Fruit fly (Drosophila melanogaster) whole organism, embryonic: Measurements from ENCODE around the gene Lon.

Experiments used
- Bgb ChIP-seq: fragments of 200-800 bp; sonication (Bioruptor generic); IDR thresholded peaks from 2 replicates; pipeline ENCODE4 v1.3.6; 2022; ENCODE audit warnings: missing biosample characterization, missing genetic modification characterization; ENCODE audit not compliant: partially characterized antibody
- CG10147 ChIP-seq: fragments of 200-800 bp; sonication (Bioruptor generic); optimal IDR thresholded peaks from 2 replicates; lab custom pipeline; 2019; ENCODE audit warnings: missing biosample characterization, mild to moderate bottlenecking, missing genetic modification characterization, moderate library complexity
- CG11093 ChIP-seq: fragments of 200-800 bp; sonication (Bioruptor generic); IDR thresholded peaks from 3 replicates; pipeline ENCODE4 v1.3.6; 2022; ENCODE audit warnings: missing biosample characterization, missing genetic modification characterization
- CG14667 ChIP-seq: fragments of 200-800 bp; sonication (Bioruptor generic); IDR thresholded peaks from 2 replicates; pipeline ENCODE4 v1.3.6; 2022; ENCODE audit warnings: missing biosample characterization, missing genetic modification characterization
- CG17612 ChIP-seq: fragments of 200-800 bp; sonication (Bioruptor generic); IDR thresholded peaks from 2 replicates; pipeline ENCODE4 v1.3.6; 2022; ENCODE audit warnings: missing biosample characterization, missing genetic modification characterization
- CG18011 ChIP-seq: fragments of 200-800 bp; sonication (Bioruptor generic); optimal IDR thresholded peaks from 2 replicates; lab custom pipeline; 2017; ENCODE audit warnings: missing biosample characterization, missing genetic modification characterization, mild to moderate bottlenecking, moderate library complexity, missing genotype
- CG34224 ChIP-seq: fragments of 200-800 bp; sonication (Bioruptor generic); IDR thresholded peaks from 3 replicates; pipeline ENCODE4 v1.3.6; 2022; ENCODE audit warnings: missing biosample characterization, missing genetic modification characterization; ENCODE audit not compliant: partially characterized antibody
- CG3847 ChIP-seq: fragments of 200-800 bp; sonication (Bioruptor generic); IDR thresholded peaks from 2 replicates; pipeline ENCODE4 v1.3.6; 2022; ENCODE audit warnings: missing biosample characterization, missing genetic modification characterization
- CG4707 ChIP-seq: fragments of 200-800 bp; sonication (Bioruptor generic); optimal IDR thresholded peaks from 2 replicates; lab custom pipeline; 2018; ENCODE audit warnings: missing biosample characterization, mild to moderate bottlenecking, missing genetic modification characterization, moderate library complexity
- CG4820 ChIP-seq: fragments of 200-800 bp; sonication (Bioruptor generic); optimal IDR thresholded peaks from 3 replicates; lab custom pipeline; 2016; ENCODE audit warnings: missing biosample characterization, missing genetic modification characterization
- CG8944 ChIP-seq: fragments of 200-800 bp; sonication (Bioruptor generic); optimal IDR thresholded peaks from 3 replicates; lab custom pipeline; 2016; ENCODE audit warnings: missing biosample characterization, missing genetic modification characterization
- CG9215 ChIP-seq: fragments of 200-800 bp; sonication (Bioruptor generic); IDR thresholded peaks from 2 replicates; pipeline ENCODE4 v1.3.6; 2022; ENCODE audit warnings: missing biosample characterization, missing genetic modification characterization
- CG9437 ChIP-seq: fragments of 200-800 bp; sonication (Bioruptor generic); optimal IDR thresholded peaks from 2 replicates; lab custom pipeline; 2018; ENCODE audit warnings: missing biosample characterization, mild to moderate bottlenecking, missing genetic modification characterization
- CrebB ChIP-seq: fragments of 200-800 bp; sonication (Bioruptor generic); optimal IDR thresholded peaks from 3 replicates; lab custom pipeline; 2018; ENCODE audit warnings: missing biosample characterization, mild to moderate bottlenecking, missing genetic modification characterization
- Dfd ChIP-seq, 2 experiments: fragments of >200 bp; optimal IDR thresholded peaks; 2 replicates each; lab custom pipeline; 2017; ENCODE audit warnings: missing biosample characterization in 2 of 2, missing genetic modification characterization in 2 of 2
- Ets65A ChIP-seq: fragments of 200-800 bp; sonication (Bioruptor generic); peaks from one replicate; lab custom pipeline; 2016; ENCODE audit warnings: missing biosample characterization, missing genetic modification characterization
- Gug ChIP-seq: fragments of 200-800 bp; sonication (Bioruptor generic); IDR thresholded peaks from 4 replicates; pipeline ENCODE4 v1.3.6; 2022; ENCODE audit warnings: missing biosample characterization, missing genetic modification characterization
- H15 ChIP-seq: fragments of 200-800 bp; sonication (Bioruptor generic); IDR thresholded peaks from 3 replicates; pipeline ENCODE4 v1.3.6; 2022; ENCODE audit warnings: missing biosample characterization, missing genetic modification characterization
- Hey ChIP-seq: fragments of 200-800 bp; sonication (Bioruptor generic); optimal IDR thresholded peaks from 3 replicates; lab custom pipeline; 2018; ENCODE audit warnings: missing biosample characterization, mild to moderate bottlenecking, missing genetic modification characterization
- HmgZ ChIP-seq: fragments of 200-800 bp; sonication (Bioruptor generic); optimal IDR thresholded peaks from 2 replicates; lab custom pipeline; 2018; ENCODE audit warnings: missing biosample characterization, mild to moderate bottlenecking, missing genetic modification characterization
- Hr39 ChIP-seq: fragments of >200 bp; optimal IDR thresholded peaks from 2 replicates; lab custom pipeline; 2017
- Med ChIP-seq: fragments of 200-800 bp; sonication (Bioruptor generic); peaks from one replicate; lab custom pipeline; 2016; ENCODE audit warnings: missing biosample characterization, missing genetic modification characterization, mild to moderate bottlenecking, inconsistent platforms, moderate library complexity
- Myb ChIP-seq: fragments of 200-800 bp; sonication (Bioruptor generic); optimal IDR thresholded peaks from 2 replicates; lab custom pipeline; 2016; ENCODE audit warnings: missing biosample characterization, missing genetic modification characterization
- Oaz ChIP-seq: fragments of 200-800 bp; sonication (Bioruptor generic); IDR thresholded peaks from 2 replicates; pipeline ENCODE4 v1.3.6; 2022; ENCODE audit warnings: missing biosample characterization, missing genetic modification characterization
- caup ChIP-seq: fragments of 200-800 bp; sonication (Bioruptor generic); optimal IDR thresholded peaks from 3 replicates; lab custom pipeline; 2017; ENCODE audit warnings: missing biosample characterization, mild to moderate bottlenecking, missing genetic modification characterization, moderate library complexity; ENCODE audit not compliant: severe bottlenecking
- chinmo ChIP-seq: fragments of 200-800 bp; sonication (Bioruptor generic); IDR thresholded peaks from 4 replicates; pipeline ENCODE4 v1.3.6; 2022; ENCODE audit warnings: missing biosample characterization, missing genetic modification characterization; ENCODE audit not compliant: partially characterized antibody
- dmrt11E ChIP-seq: fragments of 200-800 bp; sonication (Bioruptor generic); optimal IDR thresholded peaks from 3 replicates; lab custom pipeline; 2018; ENCODE audit warnings: missing biosample characterization, mild to moderate bottlenecking, missing genetic modification characterization, moderate library complexity
- eve ChIP-seq, 2 experiments: fragments of >200 bp; optimal IDR thresholded peaks; 2 replicates each; lab custom pipeline; 2017; ENCODE audit warnings: missing biosample characterization in 2 of 2, missing genetic modification characterization in 2 of 2
- ftz-f1 ChIP-seq: fragments of 200-800 bp; sonication (Bioruptor generic); optimal IDR thresholded peaks from 2 replicates; lab custom pipeline; 2016; ENCODE audit warnings: missing biosample characterization, missing genetic modification characterization
- gem ChIP-seq: fragments of 200-800 bp; sonication (Bioruptor generic); optimal IDR thresholded peaks from 2 replicates; lab custom pipeline; 2019; ENCODE audit warnings: missing biosample characterization, mild to moderate bottlenecking, missing genetic modification characterization, moderate library complexity
- klu ChIP-seq: fragments of 200-800 bp; sonication (Bioruptor generic); IDR thresholded peaks from 2 replicates; pipeline ENCODE4 v1.3.6; 2022; ENCODE audit warnings: missing biosample characterization, missing genetic modification characterization
- mam ChIP-seq: fragments of 200-800 bp; sonication (Bioruptor generic); optimal IDR thresholded peaks from 3 replicates; lab custom pipeline; 2016; ENCODE audit warnings: missing biosample characterization, missing genetic modification characterization
- mld ChIP-seq: fragments of 200-800 bp; sonication (Bioruptor generic); IDR thresholded peaks from 3 replicates; pipeline ENCODE4 v1.3.6; 2022; ENCODE audit warnings: missing biosample characterization, missing genetic modification characterization; ENCODE audit not compliant: partially characterized antibody
- nom ChIP-seq: fragments of 200-800 bp; sonication (Bioruptor generic); optimal IDR thresholded peaks from 2 replicates; lab custom pipeline; 2017; ENCODE audit warnings: missing biosample characterization, missing genetic modification characterization, mild to moderate bottlenecking, moderate library complexity, missing genetic modification reagents
- odd ChIP-seq: fragments of 200-800 bp; sonication (Bioruptor generic); optimal IDR thresholded peaks from 2 replicates; lab custom pipeline; 2017; ENCODE audit warnings: missing biosample characterization, mild to moderate bottlenecking, missing genetic modification characterization
- pho ChIP-seq: fragments of 200-800 bp; sonication (Bioruptor generic); optimal IDR thresholded peaks from 2 replicates; lab custom pipeline; 2016; ENCODE audit warnings: missing biosample characterization, missing genetic modification characterization
- pros ChIP-seq: fragments of 200-800 bp; sonication (Bioruptor generic); optimal IDR thresholded peaks from 3 replicates; lab custom pipeline; 2019; ENCODE audit warnings: missing biosample characterization, mild to moderate bottlenecking, missing genetic modification characterization, moderate library complexity
- psq ChIP-seq: fragments of 200-800 bp; sonication (Bioruptor generic); optimal IDR thresholded peaks from 2 replicates; lab custom pipeline; 2017; ENCODE audit warnings: missing biosample characterization, missing genetic modification characterization
- ro ChIP-seq: fragments of 200-800 bp; sonication (Bioruptor generic); IDR thresholded peaks from 2 replicates; pipeline ENCODE4 v1.3.6; 2022; ENCODE audit warnings: missing biosample characterization, missing genetic modification characterization
- sens ChIP-seq: fragments of 200-800 bp; sonication (Bioruptor generic); peaks from one replicate; lab custom pipeline; 2016; ENCODE audit warnings: missing biosample characterization, missing genetic modification characterization
- sima ChIP-seq: fragments of 200-800 bp; sonication (Bioruptor generic); optimal IDR thresholded peaks from 2 replicates; lab custom pipeline; 2016; ENCODE audit warnings: missing biosample characterization, missing genetic modification characterization
- sob ChIP-seq: fragments of 200-800 bp; sonication (Bioruptor generic); IDR thresholded peaks from 2 replicates; pipeline ENCODE4 v1.3.6; 2022; ENCODE audit warnings: missing biosample characterization, missing genetic modification characterization
- wek ChIP-seq: fragments of 200-800 bp; sonication (Bioruptor generic); optimal IDR thresholded peaks from 3 replicates; lab custom pipeline; 2018; ENCODE audit warnings: missing biosample characterization, mild to moderate bottlenecking, missing genetic modification characterization, moderate library complexity

Lon gene

DNA sequence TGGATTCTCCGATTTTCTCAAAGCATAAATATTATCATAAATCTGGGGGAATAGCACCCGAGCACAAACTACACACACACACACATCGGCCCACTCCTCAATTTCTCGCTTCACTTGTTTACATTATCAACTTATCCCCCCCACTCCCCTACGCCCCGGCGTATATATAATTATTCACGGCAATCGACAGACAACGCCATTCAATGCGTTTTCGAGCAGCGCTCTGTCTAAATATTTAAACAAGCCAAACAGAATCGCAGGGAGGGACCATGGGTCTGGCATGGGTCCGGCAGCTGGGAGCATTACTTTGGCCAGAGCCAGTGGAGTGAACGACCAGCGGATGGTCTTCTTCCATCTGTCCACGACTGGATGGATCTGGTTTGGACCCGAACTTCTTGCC, 36.3 kb downstream of the Lon start (continued):
- TF ChIP-seq CG8944 (GFP tag; lab: Kevin White, UChicago) (no peak), gem (tag; lab: Kevin White, UChicago) (peak; percentile 50), sima (GFP tag; lab: Kevin White, UChicago) (no peak), ro (no peak), CG34224 (GFP tag; lab: Robert Waterston, UW) (no peak), sob (GFP tag; lab: Robert Waterston, UW) (0 out of 2 replicates have a peak, but pooled peaks have one; percentile 28), klu (GFP tag; lab: Robert Waterston, UW) (no peak), sens (peak; percentile 83), CG4707 (GFP tag; lab: Kevin White, UChicago) (peak; percentile 67), psq (GFP tag; lab: Kevin White, UChicago) (no peak), Oaz (GFP tag; lab: Robert Waterston, UW) (no peak), nom (GFP tag; lab: Kevin White, UChicago) (no peak), caup (GFP tag; lab: Kevin White, UChicago) (peak; percentile 34), mld (GFP tag; lab: Robert Waterston, UW) (no peak), odd (GFP tag; lab: Kevin White, UChicago) (peak; percentile 65), Hey (tag; lab: Kevin White, UChicago) (no peak), CG18011 (GFP tag; lab: Kevin White, UChicago) (no peak), CG11093 (GFP tag; lab: Robert Waterston, UW) (no peak), CrebB (tag; lab: Kevin White, UChicago) (peak; percentile 57), ftz-f1 (peak; percentile 10), mam (GFP tag; lab: Kevin White, UChicago) (no peak), Gug (GFP tag; lab: Robert Waterston, UW) (no peak)

DNA sequence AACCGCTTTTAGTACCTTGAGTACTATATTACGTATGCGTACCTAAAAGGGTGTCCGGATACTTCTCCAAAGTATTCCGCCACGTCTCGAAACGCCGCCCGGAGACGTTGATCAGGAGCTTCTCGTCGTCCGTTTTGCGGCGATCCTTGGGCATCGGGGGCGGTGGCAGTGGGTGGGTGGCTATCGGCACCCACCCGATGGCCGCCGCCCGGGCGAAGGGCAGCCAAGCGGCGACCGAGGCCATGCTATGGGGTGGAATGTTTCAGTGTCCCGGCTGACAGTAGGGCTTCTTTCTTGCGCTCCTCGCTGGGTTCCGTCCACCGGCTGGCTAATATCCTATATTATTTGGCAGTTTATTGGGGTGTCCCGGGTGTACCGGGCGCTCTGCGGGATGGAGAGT, 37.5 kb downstream of the Lon start:
- TF ChIP-seq CG3847 (no peak), H15 (no peak), Med (GFP tag; lab: Kevin White, UChicago) (peak; percentile 14), CG9215 (GFP tag; lab: Robert Waterston, UW) (no peak), eve (GFP tag; optimal IDR thresholded peaks at IDR 0.05; lab: Kevin White, UChicago) (no peak), Hr39 (peak; percentile 54), CG11093 (GFP tag; lab: Robert Waterston, UW) (0 out of 3 replicates have a peak, but pooled peaks have one; percentile 18), CG9437 (GFP tag; lab: Kevin White, UChicago) (no peak), CG14667 (GFP tag; lab: Robert Waterston, UW) (no peak)

DNA sequence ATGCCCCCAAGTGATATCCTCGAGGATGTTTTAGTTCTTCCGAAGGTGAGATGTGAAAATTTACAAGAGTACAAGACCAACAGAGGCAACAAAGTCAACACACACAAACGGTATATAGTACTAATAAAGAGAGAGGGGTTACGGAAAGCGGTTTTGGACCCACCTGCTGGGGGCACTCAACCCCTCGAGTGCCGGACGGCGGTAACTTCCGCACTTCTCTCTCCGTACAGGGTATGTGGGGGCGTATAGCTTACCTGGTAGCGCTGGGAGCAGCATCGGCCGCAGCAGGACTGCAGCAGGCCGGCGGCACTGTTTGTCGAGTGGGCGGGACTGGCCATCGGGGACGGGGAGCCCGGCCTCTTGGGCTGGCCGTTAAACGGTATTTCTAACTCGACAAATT, 42.6 kb downstream of the Lon start:
- TF ChIP-seq pho (GFP tag; lab: Kevin White, UChicago) (no peak), CG11093 (GFP tag; lab: Robert Waterston, UW) (0 out of 3 replicates have a peak, but pooled peaks have one; percentile 17), CG4820 (no peak), CG17612 (GFP tag; lab: Robert Waterston, UW) (no peak), Med (GFP tag; lab: Kevin White, UChicago) (peak; percentile 50), chinmo (0 out of 4 replicates have a peak, but pooled peaks have one; percentile 17), sima (GFP tag; lab: Kevin White, UChicago) (no peak), Bgb (0 out of 2 replicates have a peak, but pooled peaks have one; percentile 2), Dfd (GFP tag; optimal IDR thresholded peaks at IDR 0.05; lab: Kevin White, UChicago) (no peak), sens (peak; percentile 73), dmrt11E (no peak), HmgZ (no peak), Ets65A (GFP tag; lab: Kevin White, UChicago) (peak; percentile 57), pros (GFP tag; lab: Kevin White, UChicago) (no peak), wek (GFP tag; lab: Kevin White, UChicago) (no peak), Myb (GFP tag; lab: Kevin White, UChicago) (no peak), CG10147 (GFP tag; lab: Kevin White, UChicago) (no peak)
